Worm (Caenorhabditis elegans): Measurements from ENCODE around the gene dur-1.

DNA sequence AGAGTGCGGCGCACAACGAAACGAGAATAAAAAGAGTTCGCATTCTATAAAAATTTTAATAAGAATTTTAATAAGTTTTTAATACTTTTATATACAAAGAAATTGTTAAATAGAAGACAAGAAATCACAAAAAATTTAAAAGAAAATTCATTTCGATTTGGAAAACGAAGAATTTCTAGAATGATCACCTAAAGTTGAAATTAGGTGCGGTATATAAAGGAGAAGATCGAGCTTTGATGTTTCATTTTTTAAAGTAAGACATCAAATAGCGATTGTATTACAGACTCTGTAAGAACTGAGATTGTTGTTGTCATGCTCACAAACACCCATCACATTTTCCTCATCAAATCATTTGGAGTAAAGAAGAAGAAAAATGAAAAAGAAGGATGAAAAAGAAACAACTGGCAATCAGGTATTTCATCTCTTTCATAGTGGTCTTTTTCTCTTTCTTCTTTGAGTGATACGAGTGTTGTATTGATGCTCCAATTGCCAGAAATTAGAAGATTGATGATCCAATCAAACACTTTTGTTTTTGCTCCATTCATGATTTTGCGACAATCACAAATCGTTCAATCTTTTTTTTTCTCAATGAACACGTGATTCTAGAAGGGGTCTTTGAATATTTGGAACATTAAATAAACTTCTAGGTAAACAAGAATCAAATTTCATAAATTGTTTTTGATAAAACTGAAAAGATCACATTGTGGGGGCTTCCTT is at the start of gene dur-1:
- TF ChIP-seq nhr-76 (tag; optimal IDR thresholded peaks at IDR 0.05) (no peak), mep-1 (tag; optimal IDR thresholded peaks at IDR 0.05) (no peak), ces-1 (GFP tag; optimal IDR thresholded peaks at IDR 0.05) (no peak)

Data from whole organism, mixed stage, embryonic.